Worm (Caenorhabditis elegans): ENCODE data around the gene srw-130.
"Not testable (repeated sequence)": the region's sequence is repeated elsewhere in the genome, so short reads cannot be mapped to it uniquely, and the experiment has no call there.

Gene srw-130

DNA sequence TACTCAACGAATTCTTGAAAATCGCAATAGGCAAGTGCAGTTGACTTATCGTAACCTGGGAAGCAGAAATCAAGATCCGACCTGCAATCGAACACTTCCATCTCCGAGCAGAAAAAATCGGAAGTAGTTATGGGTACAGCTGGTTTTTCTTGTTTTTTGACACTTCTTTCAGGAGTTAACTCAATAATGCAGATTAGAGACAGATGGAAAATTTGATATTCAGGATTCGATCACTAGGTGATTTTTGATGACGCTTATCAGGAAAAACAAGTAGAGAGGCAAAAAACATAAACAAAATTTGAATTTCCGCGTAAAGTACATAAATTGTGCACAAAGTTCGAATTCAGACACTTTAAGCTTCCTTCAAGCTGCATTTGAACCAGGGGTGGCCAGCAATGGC is at the start of gene srw-130:
srw-130 (minus strand) TSS at position 101 of the 400 bp plus-strand sequence.
- TF ChIP-seq hlh-1 (tag; optimal IDR thresholded peaks at IDR 0.05) (no peak), nhr-76 (tag; optimal IDR thresholded peaks at IDR 0.05) (no peak), tbx-8 (GFP tag; optimal IDR thresholded peaks at IDR 0.05) (no peak), blmp-1 (tag; optimal IDR thresholded peaks at IDR 0.05) (no peak), nhr-12 (tag; optimal IDR thresholded peaks at IDR 0.05) (no peak), mls-2 (tag; optimal IDR thresholded peaks at IDR 0.05) (no peak), lin-32 (GFP tag; optimal IDR thresholded peaks at IDR 0.05) (no peak), ham-2 (GFP tag; optimal IDR thresholded peaks at IDR 0.05) (no peak), unc-120 (tag; optimal IDR thresholded peaks at IDR 0.05; ENCODE audit: poor library complexity, severe bottlenecking) (no peak), ces-1 (GFP tag; optimal IDR thresholded peaks at IDR 0.05) (no peak), unc-62 (GFP tag; optimal IDR thresholded peaks at IDR 0.05) (no peak)

DNA sequence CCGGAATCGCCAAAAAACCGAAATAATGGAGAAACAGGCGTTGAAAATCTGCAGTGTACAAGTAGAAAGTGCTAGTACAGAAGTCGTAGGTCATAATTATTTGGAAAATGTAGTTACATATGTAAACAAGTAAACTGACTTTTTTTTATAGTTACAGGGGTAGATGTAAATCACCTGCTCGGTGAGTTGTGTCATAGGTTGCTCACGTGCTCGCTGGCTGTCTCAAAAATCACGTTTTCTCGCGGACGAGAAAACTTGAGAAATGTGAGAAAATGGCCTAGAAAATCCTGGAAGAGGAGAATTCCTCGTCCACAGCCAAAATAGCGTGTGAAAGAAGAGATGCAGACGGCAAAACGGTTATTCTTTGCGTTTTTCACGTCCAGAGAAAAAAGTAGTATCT is 48.4 kb upstream of the srw-130 start, which contains the start of gene srh-212:
srh-212 (minus strand) TSS at position 101 of the 400 bp plus-strand sequence.
- TF ChIP-seq M03D4.4, pha-4, ceh-39 (tag; optimal IDR thresholded peaks at IDR 0.05): not testable (repeated sequence)

DNA sequence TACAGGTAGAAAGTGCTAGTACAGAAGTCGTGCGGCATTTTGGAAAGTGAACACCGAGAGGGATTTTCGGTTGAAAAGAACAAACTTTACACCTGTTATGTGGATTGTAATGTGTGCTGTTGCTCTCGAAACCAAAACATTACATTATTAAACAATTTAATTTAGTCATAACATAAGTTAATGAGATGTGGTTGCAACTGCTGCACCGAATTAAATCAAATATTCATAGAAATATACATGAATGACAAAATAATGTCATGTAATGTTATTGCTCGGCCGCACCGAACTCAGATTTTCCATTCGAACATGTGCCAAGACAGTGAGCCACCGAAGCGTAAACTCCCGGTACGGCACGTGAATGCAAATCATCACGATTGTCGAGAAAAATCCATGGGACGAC is 46.2 kb upstream of the srw-130 start, which contains the start of gene srh-213:
srh-213 (minus strand) TSS at position 101 of the 400 bp plus-strand sequence.
- TF ChIP-seq zip-8 (tag; optimal IDR thresholded peaks at IDR 0.05), result no peak
- no peak for TF ChIP-seq blmp-1 (tag; optimal IDR thresholded peaks at IDR 0.05)
- no peak for TF ChIP-seq ceh-83 (GFP tag; optimal IDR thresholded peaks at IDR 0.05)
- TF ChIP-seq mls-2 (tag; optimal IDR thresholded peaks at IDR 0.05), result no peak
- TF ChIP-seq drap-1 (GFP tag; optimal IDR thresholded peaks at IDR 0.05), result no peak
- TF ChIP-seq flh-1 (GFP tag; optimal IDR thresholded peaks at IDR 0.05), result no peak
- no peak for TF ChIP-seq nhr-76 (tag; optimal IDR thresholded peaks at IDR 0.05)
- TF ChIP-seq M03D4.4 (tag; optimal IDR thresholded peaks at IDR 0.05), result no peak
- no peak for TF ChIP-seq tbx-8 (GFP tag; optimal IDR thresholded peaks at IDR 0.05)
- TF ChIP-seq nhr-237 (tag; optimal IDR thresholded peaks at IDR 0.05), result no peak
- no peak for TF ChIP-seq hlh-1 (tag; optimal IDR thresholded peaks at IDR 0.05)
- TF ChIP-seq unc-120 (tag; optimal IDR thresholded peaks at IDR 0.05; ENCODE audit: poor library complexity, severe bottlenecking), result no peak
- TF ChIP-seq lsy-2 (tag; optimal IDR thresholded peaks at IDR 0.05), result no peak

DNA sequence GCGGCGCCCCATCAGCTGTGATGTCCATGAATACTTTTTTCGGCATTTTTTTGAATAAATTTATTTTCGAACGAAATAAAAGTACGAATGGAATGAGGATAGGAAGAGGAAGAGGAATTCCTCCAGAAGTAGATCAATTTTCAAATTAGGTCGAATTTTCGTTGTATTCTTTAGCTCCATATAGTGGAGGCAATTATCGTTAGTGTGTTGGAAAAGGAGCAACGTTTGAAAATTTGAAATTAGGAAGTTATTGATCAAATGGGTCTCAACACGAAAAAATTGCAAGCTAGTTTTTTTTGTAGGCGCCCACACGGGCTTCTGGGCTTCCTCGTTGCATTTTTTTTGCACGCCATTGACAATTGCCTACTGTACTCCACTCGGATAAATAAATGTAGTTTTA is 43.4 kb upstream of the srw-130 start, which contains the start of gene T22F3.12:
T22F3.12 (minus strand) TSS at position 101 of the 400 bp plus-strand sequence.
- TF ChIP-seq ham-2 (GFP tag; optimal IDR thresholded peaks at IDR 0.05) (no peak), nhr-12 (tag; optimal IDR thresholded peaks at IDR 0.05) (no peak), mep-1 (tag; optimal IDR thresholded peaks at IDR 0.05) (no peak), unc-62 (GFP tag; optimal IDR thresholded peaks at IDR 0.05) (no peak), M03D4.4 (tag; optimal IDR thresholded peaks at IDR 0.05) (no peak), unc-120 (tag; optimal IDR thresholded peaks at IDR 0.05; ENCODE audit: poor library complexity, severe bottlenecking) (no peak), hlh-1 (tag; optimal IDR thresholded peaks at IDR 0.05) (no peak), ceh-43 (GFP tag; optimal IDR thresholded peaks at IDR 0.05) (no peak), elt-3 (tag; optimal IDR thresholded peaks at IDR 0.05) (no peak), mls-2 (tag; optimal IDR thresholded peaks at IDR 0.05) (no peak), nhr-2 (tag; optimal IDR thresholded peaks at IDR 0.05) (no peak), elt-1 (tag; optimal IDR thresholded peaks at IDR 0.05; ENCODE audit: borderline replicate concordance, insufficient read depth) (no peak), mab-5 (tag; optimal IDR thresholded peaks at IDR 0.05) (no peak), bed-3 (GFP tag; optimal IDR thresholded peaks at IDR 0.05) (no peak), pha-4 (tag; optimal IDR thresholded peaks at IDR 0.05) (no peak), ceh-83 (GFP tag; optimal IDR thresholded peaks at IDR 0.05) (no peak), ceh-39 (tag; optimal IDR thresholded peaks at IDR 0.05) (no peak), sptf-1 (tag; optimal IDR thresholded peaks at IDR 0.05) (no peak)

DNA sequence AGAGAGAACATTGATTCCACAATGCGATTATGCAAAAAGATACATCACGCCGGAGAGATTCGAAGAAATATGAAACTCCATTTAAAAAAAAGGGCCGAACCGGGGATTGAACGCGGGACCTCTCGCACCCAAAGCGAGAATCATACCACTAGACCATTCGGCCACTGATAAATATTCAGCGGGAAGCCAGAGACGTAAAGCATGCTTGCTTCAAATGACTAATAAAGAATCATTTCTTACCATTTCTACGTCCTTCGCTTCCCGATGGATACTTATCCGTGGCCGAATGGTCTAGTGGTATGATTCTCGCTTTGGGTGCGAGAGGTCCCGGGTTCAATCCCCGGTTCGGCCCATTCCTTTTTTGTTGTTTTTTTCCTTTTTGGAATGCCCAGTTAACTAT is 39.5 kb upstream of the srw-130 start:
- TF ChIP-seq lin-13 (tag; optimal IDR thresholded peaks at IDR 0.05) (no peak), mep-1 (tag; optimal IDR thresholded peaks at IDR 0.05) (no peak), hlh-1 (tag; optimal IDR thresholded peaks at IDR 0.05) (no peak), bed-3 (GFP tag; optimal IDR thresholded peaks at IDR 0.05) (no peak), cnd-1 (tag; optimal IDR thresholded peaks at IDR 0.05) (no peak), nhr-12 (tag; optimal IDR thresholded peaks at IDR 0.05) (no peak), elt-1 (tag; optimal IDR thresholded peaks at IDR 0.05; ENCODE audit: borderline replicate concordance, insufficient read depth) (no peak), nhr-237 (tag; optimal IDR thresholded peaks at IDR 0.05) (no peak), mab-5 (tag; optimal IDR thresholded peaks at IDR 0.05) (no peak), flh-1 (GFP tag; optimal IDR thresholded peaks at IDR 0.05) (no peak), snpc-4 (tag; optimal IDR thresholded peaks at IDR 0.05) (no peak), nhr-76 (tag; optimal IDR thresholded peaks at IDR 0.05) (no peak), sptf-1 (tag; optimal IDR thresholded peaks at IDR 0.05) (no peak), ztf-11 (tag; optimal IDR thresholded peaks at IDR 0.05) (no peak), zip-8 (tag; optimal IDR thresholded peaks at IDR 0.05) (no peak), ceh-83 (GFP tag; optimal IDR thresholded peaks at IDR 0.05) (no peak), blmp-1 (tag; optimal IDR thresholded peaks at IDR 0.05) (no peak), unc-39 (tag; optimal IDR thresholded peaks at IDR 0.05) (no peak), sem-2 (GFP tag; optimal IDR thresholded peaks at IDR 0.05) (no peak)
